Fruit fly (Drosophila melanogaster) whole organism, embryonic: Measurements from ENCODE around the gene eIF4E6.

Experiments used
- CG10462 ChIP-seq: fragments of 200-800 bp; sonication (Bioruptor generic); optimal IDR thresholded peaks from 2 replicates; lab custom pipeline; 2016; ENCODE audit warnings: missing biosample characterization, missing genetic modification characterization
- CG12391 ChIP-seq: fragments of 200-800 bp; sonication (Bioruptor generic); optimal IDR thresholded peaks from 3 replicates; lab custom pipeline; 2018; ENCODE audit warnings: missing biosample characterization, mild to moderate bottlenecking, missing genetic modification characterization, moderate library complexity
- CG12659 ChIP-seq: fragments of 200-800 bp; sonication (Bioruptor generic); optimal IDR thresholded peaks from 3 replicates; lab custom pipeline; 2017; ENCODE audit warnings: mild to moderate bottlenecking, missing biosample characterization, missing genetic modification reagents, missing genetic modification characterization
- CG1529 ChIP-seq: fragments of 200-800 bp; sonication (Bioruptor generic); optimal IDR thresholded peaks from 3 replicates; lab custom pipeline; 2018; ENCODE audit warnings: missing biosample characterization, missing genetic modification characterization
- CG15601 ChIP-seq: fragments of 200-800 bp; sonication (Bioruptor generic); optimal IDR thresholded peaks from 3 replicates; lab custom pipeline; 2019; ENCODE audit warnings: missing biosample characterization, mild to moderate bottlenecking, missing genetic modification characterization, moderate library complexity
- CG17328 ChIP-seq: fragments of 200-800 bp; sonication (Bioruptor generic); IDR thresholded peaks from 2 replicates; pipeline ENCODE4 v1.3.6; 2022; ENCODE audit warnings: missing biosample characterization, missing genetic modification characterization
- CG1792 ChIP-seq: fragments of 200-800 bp; sonication (Bioruptor generic); optimal IDR thresholded peaks from 2 replicates; lab custom pipeline; 2016; ENCODE audit warnings: missing biosample characterization, missing genetic modification characterization
- CG2678 ChIP-seq: fragments of 200-800 bp; sonication (Bioruptor generic); optimal IDR thresholded peaks from 3 replicates; lab custom pipeline; 2019; ENCODE audit warnings: missing biosample characterization, mild to moderate bottlenecking, missing genetic modification characterization, moderate library complexity
- CG31365 ChIP-seq: fragments of 200-800 bp; sonication (Bioruptor generic); optimal IDR thresholded peaks from 2 replicates; lab custom pipeline; 2018; ENCODE audit warnings: missing biosample characterization, mild to moderate bottlenecking, missing genetic modification characterization
- CG3163 ChIP-seq: fragments of 200-800 bp; sonication (Bioruptor generic); optimal IDR thresholded peaks from 3 replicates; lab custom pipeline; 2016; ENCODE audit warnings: missing biosample characterization, missing genetic modification characterization
- CG3838 ChIP-seq: fragments of 200-800 bp; sonication (Bioruptor generic); optimal IDR thresholded peaks from 3 replicates; lab custom pipeline; 2016; ENCODE audit warnings: missing biosample characterization, missing genetic modification characterization
- CG4424 ChIP-seq: fragments of 200-800 bp; sonication (Bioruptor generic); optimal IDR thresholded peaks from 3 replicates; lab custom pipeline; 2016; ENCODE audit warnings: missing biosample characterization, missing genetic modification characterization
- CG6791 ChIP-seq: fragments of 200-800 bp; sonication (Bioruptor generic); IDR thresholded peaks from 3 replicates; pipeline ENCODE4 v1.3.6; 2022; ENCODE audit warnings: missing biosample characterization, missing genetic modification characterization; ENCODE audit not compliant: partially characterized antibody
- CG7745 ChIP-seq: fragments of 200-800 bp; sonication (Bioruptor generic); optimal IDR thresholded peaks from 2 replicates; lab custom pipeline; 2018; ENCODE audit warnings: missing biosample characterization, mild to moderate bottlenecking, missing genetic modification characterization, moderate library complexity
- CG8478 ChIP-seq: fragments of >200 bp; optimal IDR thresholded peaks from 2 replicates; lab custom pipeline; 2018
- CG9437 ChIP-seq: fragments of 200-800 bp; sonication (Bioruptor generic); optimal IDR thresholded peaks from 2 replicates; lab custom pipeline; 2018; ENCODE audit warnings: missing biosample characterization, mild to moderate bottlenecking, missing genetic modification characterization
- CG9876 ChIP-seq: fragments of 200-800 bp; sonication (Bioruptor generic); optimal IDR thresholded peaks from 2 replicates; lab custom pipeline; 2016; ENCODE audit warnings: missing biosample characterization, missing genetic modification characterization
- CkIIα-i1 ChIP-seq: fragments of 200-800 bp; sonication (Bioruptor generic); IDR thresholded peaks from 2 replicates; pipeline ENCODE4 v1.3.6; 2022; ENCODE audit warnings: missing biosample characterization, missing genetic modification characterization
- CoRest ChIP-seq: fragments of 200-800 bp; sonication (Bioruptor generic); optimal IDR thresholded peaks from 3 replicates; lab custom pipeline; 2018; ENCODE audit warnings: missing biosample characterization, mild to moderate bottlenecking, missing genetic modification characterization, moderate library complexity
- Doc2 ChIP-seq: fragments of 200-800 bp; sonication (Bioruptor generic); IDR thresholded peaks from 2 replicates; pipeline ENCODE4 v1.3.6; 2022; ENCODE audit warnings: missing biosample characterization, missing genetic modification characterization
- Dref ChIP-seq: fragments of 200-800 bp; sonication (Bioruptor generic); IDR thresholded peaks from 2 replicates; pipeline ENCODE4 v1.3.6; 2022; ENCODE audit warnings: missing biosample characterization, missing genetic modification characterization
- Ets65A ChIP-seq: fragments of 200-800 bp; sonication (Bioruptor generic); peaks from one replicate; lab custom pipeline; 2016; ENCODE audit warnings: missing biosample characterization, missing genetic modification characterization
- Fer1 ChIP-seq: fragments of 200-800 bp; sonication (Bioruptor generic); optimal IDR thresholded peaks from 2 replicates; lab custom pipeline; 2017; ENCODE audit warnings: missing biosample characterization, mild to moderate bottlenecking, missing genetic modification characterization
- Fer2 ChIP-seq: fragments of 200-800 bp; sonication (Bioruptor generic); optimal IDR thresholded peaks from 2 replicates; lab custom pipeline; 2018; ENCODE audit warnings: missing biosample characterization, mild to moderate bottlenecking, missing genetic modification characterization, moderate library complexity
- Fer3 ChIP-seq: fragments of 200-800 bp; sonication (Bioruptor generic); optimal IDR thresholded peaks from 2 replicates; lab custom pipeline; 2018; ENCODE audit warnings: missing biosample characterization, mild to moderate bottlenecking, missing genetic modification characterization, moderate library complexity
- Gug ChIP-seq: fragments of 200-800 bp; sonication (Bioruptor generic); IDR thresholded peaks from 4 replicates; pipeline ENCODE4 v1.3.6; 2022; ENCODE audit warnings: missing biosample characterization, missing genetic modification characterization
- Hr39 ChIP-seq: fragments of >200 bp; optimal IDR thresholded peaks from 2 replicates; lab custom pipeline; 2017
- Hsf ChIP-seq: fragments of 200-800 bp; sonication (Bioruptor generic); optimal IDR thresholded peaks from 3 replicates; lab custom pipeline; 2016; ENCODE audit warnings: missing biosample characterization, missing genetic modification characterization
- Lhr ChIP-seq: fragments of 200-800 bp; sonication (Bioruptor generic); optimal IDR thresholded peaks from 3 replicates; lab custom pipeline; 2017; ENCODE audit warnings: mild to moderate bottlenecking, missing biosample characterization, missing genetic modification reagents, missing genetic modification characterization
- Neu2 ChIP-seq: fragments of 200-800 bp; sonication (Bioruptor generic); optimal IDR thresholded peaks from 3 replicates; lab custom pipeline; 2016; ENCODE audit warnings: missing biosample characterization, missing genetic modification characterization, borderline replicate concordance
- Optix ChIP-seq: fragments of 200-800 bp; sonication (Bioruptor generic); IDR thresholded peaks from 3 replicates; pipeline ENCODE4 v1.3.6; 2022; ENCODE audit warnings: missing biosample characterization, missing genetic modification characterization
- Sin3A ChIP-seq: fragments of >200 bp; optimal IDR thresholded peaks from 2 replicates; lab custom pipeline; 2018
- Ssrp ChIP-seq: fragments of 200-800 bp; sonication (Bioruptor generic); optimal IDR thresholded peaks from 2 replicates; lab custom pipeline; 2018; ENCODE audit warnings: missing biosample characterization, mild to moderate bottlenecking, missing genetic modification characterization, moderate library complexity
- TFAM ChIP-seq: fragments of 200-800 bp; sonication (Bioruptor generic); optimal IDR thresholded peaks from 2 replicates; lab custom pipeline; 2017; ENCODE audit warnings: missing biosample characterization, missing genetic modification characterization, inconsistent platforms
- Xrp1 ChIP-seq: fragments of 200-800 bp; sonication (Bioruptor generic); IDR thresholded peaks from 2 replicates; pipeline ENCODE4 v1.3.6; 2022; ENCODE audit warnings: missing biosample characterization, missing genetic modification characterization
- cad ChIP-seq: fragments of >200 bp; optimal IDR thresholded peaks from 2 replicates; lab custom pipeline; 2017; ENCODE audit warnings: missing biosample characterization, missing genetic modification characterization
- eve ChIP-seq, 2 experiments: fragments of >200 bp; optimal IDR thresholded peaks; 2 replicates each; lab custom pipeline; 2017; ENCODE audit warnings: missing biosample characterization in 2 of 2, missing genetic modification characterization in 2 of 2
- fru ChIP-seq: fragments of >200 bp; optimal IDR thresholded peaks from 2 replicates; lab custom pipeline; 2017
- hbn ChIP-seq: fragments of 200-800 bp; sonication (Bioruptor generic); IDR thresholded peaks from 2 replicates; pipeline ENCODE4 v1.3.6; 2022; ENCODE audit warnings: missing biosample characterization, missing genetic modification characterization; ENCODE audit not compliant: partially characterized antibody
- hkb ChIP-seq, 2 experiments: fragments of 200-800 bp in 1 of 2; fragments of >200 bp in 1 of 2; sonication (Bioruptor generic) in 1 of 2; IDR thresholded peaks in 1 of 2; optimal IDR thresholded peaks in 1 of 2; 2 replicates each; pipeline versions ENCODE4 v1.3.6 to Lab custom; 2017 to 2022; ENCODE audit warnings: missing biosample characterization in 1 of 2, missing genetic modification characterization in 1 of 2
- maf-S ChIP-seq: fragments of 200-800 bp; sonication (Bioruptor generic); optimal IDR thresholded peaks from 2 replicates; lab custom pipeline; 2016; ENCODE audit warnings: missing biosample characterization, missing genetic modification characterization
- mirr ChIP-seq: fragments of 200-800 bp; sonication (Bioruptor generic); optimal IDR thresholded peaks from 3 replicates; lab custom pipeline; 2018; ENCODE audit warnings: missing biosample characterization, mild to moderate bottlenecking, missing genetic modification characterization
- pan ChIP-seq, 4 experiments: fragments of >200 bp in 3 of 4; fragments of 200-800 bp in 1 of 4; sonication (Bioruptor generic) in 1 of 4; optimal IDR thresholded peaks in 3 of 4; IDR thresholded peaks in 1 of 4; 2 replicates each; pipeline versions ENCODE4 v1.3.6 to Lab custom; 2017 to 2022; ENCODE audit warnings: missing biosample characterization in 2 of 4, missing genetic modification characterization in 2 of 4, mixed read lengths in 1 of 4
- psq ChIP-seq: fragments of 200-800 bp; sonication (Bioruptor generic); optimal IDR thresholded peaks from 2 replicates; lab custom pipeline; 2017; ENCODE audit warnings: missing biosample characterization, missing genetic modification characterization
- pum ChIP-seq: fragments of 200-800 bp; sonication (Bioruptor generic); optimal IDR thresholded peaks from 2 replicates; lab custom pipeline; 2016; ENCODE audit warnings: missing biosample characterization, missing genetic modification characterization
- ro ChIP-seq: fragments of 200-800 bp; sonication (Bioruptor generic); IDR thresholded peaks from 2 replicates; pipeline ENCODE4 v1.3.6; 2022; ENCODE audit warnings: missing biosample characterization, missing genetic modification characterization
- run ChIP-seq: fragments of 200-800 bp; sonication (Bioruptor generic); optimal IDR thresholded peaks from 3 replicates; lab custom pipeline; 2018; ENCODE audit warnings: missing biosample characterization, mild to moderate bottlenecking, missing genetic modification characterization
- salm ChIP-seq: fragments of 200-800 bp; sonication (Bioruptor generic); optimal IDR thresholded peaks from 2 replicates; lab custom pipeline; 2018; ENCODE audit warnings: missing biosample characterization, mild to moderate bottlenecking, missing genetic modification characterization
- sim ChIP-seq: fragments of 200-800 bp; sonication (Bioruptor generic); IDR thresholded peaks from 2 replicates; pipeline ENCODE4 v1.3.6; 2022; ENCODE audit warnings: missing biosample characterization, missing genetic modification characterization
- slou ChIP-seq: fragments of 200-800 bp; sonication (Bioruptor generic); optimal IDR thresholded peaks from 3 replicates; lab custom pipeline; 2016; ENCODE audit warnings: missing biosample characterization, missing genetic modification characterization
- twi ChIP-seq: fragments of 200-800 bp; optimal IDR thresholded peaks from 2 replicates; lab custom pipeline; 2019; ENCODE audit warnings: missing biosample characterization, mild to moderate bottlenecking, missing genetic modification characterization, moderate library complexity

Gene eIF4E6

dm6 chr3R:29068430-29069207 lies 41.6 kb upstream of the eIF4E6 start (continued):
- TF ChIP-seq pan (optimal IDR thresholded peaks at IDR 0.05; lab: Kevin White, UChicago): no peak
- peak in 1 of 2 experiments; percentile 68 for TF ChIP-seq pan (GFP tag; optimal IDR thresholded peaks at IDR 0.05 in 1 of 2, IDR thresholded peaks at IDR 0.05 in 1 of 2)
- TF ChIP-seq hkb (optimal IDR thresholded peaks at IDR 0.05; lab: Kevin White, UChicago): no peak
- peak; percentile 57 for TF ChIP-seq hkb (GFP tag; IDR thresholded peaks at IDR 0.05; lab: Robert Waterston, UW)
- TF ChIP-seq CG3163: no peak
- TF ChIP-seq maf-S (GFP tag; lab: Kevin White, UChicago): peak; percentile 30
- TF ChIP-seq pum (GFP tag; lab: Kevin White, UChicago): no peak
- no peak for TF ChIP-seq eve (GFP tag; optimal IDR thresholded peaks at IDR 0.05; lab: Kevin White, UChicago)
- TF ChIP-seq salm (tag; lab: Kevin White, UChicago): no peak
- peak; percentile 32 for TF ChIP-seq CG4424
- TF ChIP-seq CG8478 (lab: Kevin White, UChicago): no peak
- no peak for TF ChIP-seq Ets65A (GFP tag; lab: Kevin White, UChicago)
- TF ChIP-seq CG6791 (GFP tag; lab: Robert Waterston, UW): no peak
- TF ChIP-seq CG2678 (tag; lab: Kevin White, UChicago): peak; percentile 71
- no peak for TF ChIP-seq CG17328 (GFP tag; lab: Robert Waterston, UW)
- TF ChIP-seq CG9876 (GFP tag; lab: Kevin White, UChicago): no peak
- no peak for TF ChIP-seq CkIIα-i1 (GFP tag; lab: Robert Waterston, UW)
- no peak for TF ChIP-seq hbn (GFP tag; lab: Robert Waterston, UW)
- TF ChIP-seq Gug (GFP tag; lab: Robert Waterston, UW): peak; percentile 7; the same call in 2 of the 4 replicates
- no peak for TF ChIP-seq ro
- no peak for TF ChIP-seq TFAM (GFP tag; lab: Kevin White, UChicago)
- TF ChIP-seq Hr39 (lab: Kevin White, UChicago): no peak
- peak; percentile 62 for TF ChIP-seq Xrp1 (GFP tag; lab: Robert Waterston, UW)
- TF ChIP-seq Hsf (GFP tag; lab: Kevin White, UChicago): peak; percentile 26
- TF ChIP-seq CG3838 (GFP tag; lab: Kevin White, UChicago): no peak
- no peak for TF ChIP-seq CG1792
- TF ChIP-seq Doc2 (GFP tag; lab: Robert Waterston, UW): no peak
- TF ChIP-seq mirr (GFP tag; lab: Kevin White, UChicago): no peak
- no peak for TF ChIP-seq Fer2 (tag; lab: Kevin White, UChicago)
- TF ChIP-seq psq (GFP tag; lab: Kevin White, UChicago): no peak
- TF ChIP-seq CG10462: no peak
- TF ChIP-seq twi (tag; lab: Kevin White, UChicago): no peak
- no peak for TF ChIP-seq slou (GFP tag; lab: Kevin White, UChicago)
- TF ChIP-seq sim: no peak
- TF ChIP-seq CG12659 (GFP tag; lab: Kevin White, UChicago): peak; percentile 26
- TF ChIP-seq Lhr (GFP tag; lab: Kevin White, UChicago): no peak
- no peak for TF ChIP-seq cad (GFP tag; lab: Kevin White, UChicago)
- TF ChIP-seq Dref (GFP tag; lab: Robert Waterston, UW): no peak
- TF ChIP-seq fru (lab: Kevin White, UChicago): no peak
- no peak for TF ChIP-seq Sin3A (lab: Kevin White, UChicago)
- peak; percentile 49 for TF ChIP-seq Fer3 (tag; lab: Kevin White, UChicago)
- TF ChIP-seq CG9437: no peak
- no peak for TF ChIP-seq CG7745 (tag; lab: Kevin White, UChicago)
- no peak for TF ChIP-seq Neu2 (GFP tag; lab: Kevin White, UChicago)
- TF ChIP-seq run (tag; lab: Kevin White, UChicago): no peak
- TF ChIP-seq Ssrp: no peak
- TF ChIP-seq CG1529 (GFP tag; lab: Kevin White, UChicago): no peak
- TF ChIP-seq CG12391 (tag; lab: Kevin White, UChicago): peak; percentile 43
- TF ChIP-seq Optix (GFP tag; lab: Robert Waterston, UW): no peak
- peak; percentile 18 for TF ChIP-seq CG31365 (tag; lab: Kevin White, UChicago)
- TF ChIP-seq CoRest: peak; percentile 40
- TF ChIP-seq CG15601 (tag; lab: Kevin White, UChicago): no peak
- peak; percentile 52 for TF ChIP-seq Fer1
